Fruit fly (Drosophila melanogaster) whole organism, adult: ENCODE measurements around the gene NKCC.

Experiments used
- CG11617 ChIP-seq: fragments of 200-800 bp; sonication (Bioruptor generic); optimal IDR thresholded peaks from 2 replicates; lab custom pipeline; 2017; ENCODE audit warnings: mild to moderate bottlenecking, missing biosample characterization, missing genetic modification reagents, missing genetic modification characterization
- CG1620 ChIP-seq: fragments of 200-800 bp; sonication (Bioruptor generic); optimal IDR thresholded peaks from 2 replicates; lab custom pipeline; 2016; ENCODE audit warnings: missing biosample characterization, missing genetic modification characterization
- Clk ChIP-seq: fragments of 200-800 bp; sonication (Bioruptor generic); optimal IDR thresholded peaks from 2 replicates; lab custom pipeline; 2017; ENCODE audit warnings: missing biosample characterization, missing genetic modification characterization
- Crg-1 ChIP-seq: fragments of 200-800 bp; sonication (Bioruptor generic); optimal IDR thresholded peaks from 2 replicates; lab custom pipeline; 2016; ENCODE audit warnings: missing biosample characterization, missing genetic modification characterization
- cic ChIP-seq: fragments of 200-800 bp; sonication (Bioruptor generic); optimal IDR thresholded peaks from 2 replicates; lab custom pipeline; 2017; ENCODE audit warnings: missing biosample characterization, mild to moderate bottlenecking, missing genetic modification characterization, moderate library complexity
- kay ChIP-seq: fragments of 200-800 bp; sonication (Bioruptor generic); peaks from one replicate; lab custom pipeline; 2016; ENCODE audit warnings: missing biosample characterization, missing genetic modification characterization, borderline replicate concordance
- ovo ChIP-seq: fragments of 200-800 bp; sonication (Bioruptor generic); optimal IDR thresholded peaks from 2 replicates; lab custom pipeline; 2016; ENCODE audit warnings: missing biosample characterization, missing genetic modification characterization
- tj ChIP-seq: fragments of 200-800 bp; sonication (Bioruptor generic); optimal IDR thresholded peaks from 3 replicates; lab custom pipeline; 2017; ENCODE audit warnings: missing biosample characterization, mild to moderate bottlenecking, missing genetic modification characterization, moderate library complexity

DNA sequence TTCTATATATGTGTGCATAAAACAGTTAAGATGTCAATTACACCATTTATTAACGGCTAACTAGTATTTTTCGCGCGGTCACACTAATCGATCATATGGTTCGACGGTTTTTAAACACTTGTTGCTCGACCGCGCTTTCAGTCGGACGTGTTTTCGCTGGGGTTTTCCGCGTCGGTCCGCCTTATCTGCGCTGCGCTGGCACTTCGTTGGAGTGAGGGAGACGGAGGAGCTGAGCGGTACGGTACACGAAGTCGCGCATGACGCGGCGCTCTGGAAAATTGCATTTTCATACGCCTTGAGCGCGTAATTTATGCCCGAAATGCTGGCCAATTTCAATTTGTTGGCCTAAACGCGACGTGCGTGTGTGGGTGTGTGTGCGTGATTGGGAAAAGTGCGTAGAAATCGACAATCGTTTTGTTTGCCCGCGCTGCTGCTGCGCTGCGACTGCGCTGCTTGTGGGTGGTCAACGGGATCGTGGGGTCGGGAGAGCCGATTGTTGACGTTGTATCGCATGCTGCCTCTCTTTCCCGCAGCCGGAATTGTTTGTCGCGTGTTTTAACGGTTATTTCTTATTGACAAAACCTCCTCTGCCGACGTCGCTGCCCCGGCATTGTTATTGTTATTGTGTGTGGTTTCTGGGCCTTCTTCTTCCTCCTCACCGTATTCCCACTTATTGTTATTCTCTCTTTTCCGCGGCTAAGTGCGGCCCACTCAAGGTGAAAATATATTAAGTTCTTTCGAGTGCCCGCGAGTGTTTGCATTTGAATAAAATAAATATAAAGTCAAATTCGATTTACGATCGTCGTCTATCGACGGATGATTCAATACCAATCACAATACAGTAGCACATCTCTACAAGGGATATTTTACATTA, 14.7 kb upstream of the NKCC start, which contains the start of gene Itpr:
- TF ChIP-seq CG1620 (GFP tag; lab: Kevin White, UChicago) (no peak), Clk (GFP tag; lab: Kevin White, UChicago) (no peak), Crg-1 (GFP tag; lab: Kevin White, UChicago) (peak; percentile 14), CG11617 (GFP tag; lab: Kevin White, UChicago) (peak; percentile 31), cic (GFP tag; lab: Kevin White, UChicago) (peak; percentile 83), tj (peak; percentile 68), kay (GFP tag; lab: Kevin White, UChicago) (peak; percentile 69), ovo (peak; percentile 95)
